Worm (Caenorhabditis elegans): Measurements from ENCODE around the gene smc-6.

- TF ChIP-seq tbx-2 (tag; optimal IDR thresholded peaks at IDR 0.05): no peak
- no peak for TF ChIP-seq mml-1 (tag; optimal IDR thresholded peaks at IDR 0.05)
- no peak for TF ChIP-seq nhr-11 (tag; optimal IDR thresholded peaks at IDR 0.05)
- TF ChIP-seq ztf-11 (tag; optimal IDR thresholded peaks at IDR 0.05): no peak
- TF ChIP-seq egl-27 (tag; optimal IDR thresholded peaks at IDR 0.05): no peak
- TF ChIP-seq unc-39 (tag; optimal IDR thresholded peaks at IDR 0.05): no peak
- TF ChIP-seq pqm-1 (tag; optimal IDR thresholded peaks at IDR 0.05): no peak
- no peak for TF ChIP-seq nhr-12 (tag; optimal IDR thresholded peaks at IDR 0.05)
Observed at ce11 chrII:11602387-11602960, 24.0 kb downstream of the smc-6 start.

Measured in whole organism, L3 larva.